Fruit fly (Drosophila melanogaster) whole organism, embryonic: ENCODE data around the gene opa.

Source experiments
- Abd-B ChIP-seq: fragments of 200-800 bp; sonication (Bioruptor generic); optimal IDR thresholded peaks from 2 replicates; lab custom pipeline; 2018; ENCODE audit warnings: missing biosample characterization, mild to moderate bottlenecking, missing genetic modification characterization, moderate library complexity
- Bdp1 ChIP-seq: fragments of 200-800 bp; sonication (Bioruptor generic); optimal IDR thresholded peaks from 3 replicates; lab custom pipeline; 2016; ENCODE audit warnings: missing biosample characterization, missing genetic modification characterization
- CG10147 ChIP-seq: fragments of 200-800 bp; sonication (Bioruptor generic); optimal IDR thresholded peaks from 2 replicates; lab custom pipeline; 2019; ENCODE audit warnings: missing biosample characterization, mild to moderate bottlenecking, missing genetic modification characterization, moderate library complexity
- CG10565 ChIP-seq: fragments of 200-800 bp; sonication (Bioruptor generic); optimal IDR thresholded peaks from 3 replicates; lab custom pipeline; 2016; ENCODE audit warnings: missing biosample characterization, mild to moderate bottlenecking, missing genetic modification characterization
- CG12104 ChIP-seq: fragments of 200-800 bp; sonication (Bioruptor generic); optimal IDR thresholded peaks from 3 replicates; lab custom pipeline; 2016; ENCODE audit warnings: missing biosample characterization, missing genetic modification characterization
- CG12299 ChIP-seq: fragments of 200-800 bp; sonication (Bioruptor generic); optimal IDR thresholded peaks from 2 replicates; lab custom pipeline; 2018; ENCODE audit warnings: missing biosample characterization, mild to moderate bottlenecking, missing genetic modification characterization
- CG12391 ChIP-seq: fragments of 200-800 bp; sonication (Bioruptor generic); optimal IDR thresholded peaks from 3 replicates; lab custom pipeline; 2018; ENCODE audit warnings: missing biosample characterization, mild to moderate bottlenecking, missing genetic modification characterization, moderate library complexity
- CG14441 ChIP-seq: fragments of 200-800 bp; sonication (Bioruptor generic); IDR thresholded peaks from 2 replicates; pipeline ENCODE4 v1.3.6; 2022; ENCODE audit warnings: missing biosample characterization, missing genetic modification characterization
- CG14667 ChIP-seq: fragments of 200-800 bp; sonication (Bioruptor generic); IDR thresholded peaks from 2 replicates; pipeline ENCODE4 v1.3.6; 2022; ENCODE audit warnings: missing biosample characterization, missing genetic modification characterization
- CG14710 ChIP-seq: fragments of 200-800 bp; sonication (Bioruptor generic); optimal IDR thresholded peaks from 3 replicates; lab custom pipeline; 2019; ENCODE audit warnings: missing biosample characterization, mild to moderate bottlenecking, missing genetic modification characterization, moderate library complexity
- CG1529 ChIP-seq: fragments of 200-800 bp; sonication (Bioruptor generic); optimal IDR thresholded peaks from 3 replicates; lab custom pipeline; 2018; ENCODE audit warnings: missing biosample characterization, missing genetic modification characterization
- CG17359 ChIP-seq: fragments of 200-800 bp; sonication (Bioruptor generic); optimal IDR thresholded peaks from 3 replicates; lab custom pipeline; 2018; ENCODE audit warnings: missing biosample characterization, mild to moderate bottlenecking, missing genetic modification characterization, moderate library complexity
- CG17568 ChIP-seq: fragments of 200-800 bp; sonication (Bioruptor generic); optimal IDR thresholded peaks from 2 replicates; lab custom pipeline; 2018; ENCODE audit warnings: missing biosample characterization, mild to moderate bottlenecking, missing genetic modification characterization, moderate library complexity
- CG17829 ChIP-seq: fragments of 200-800 bp; optimal IDR thresholded peaks from 2 replicates; lab custom pipeline; 2019; ENCODE audit warnings: missing biosample characterization, mild to moderate bottlenecking, missing genetic modification characterization, moderate library complexity
- CG1792 ChIP-seq: fragments of 200-800 bp; sonication (Bioruptor generic); optimal IDR thresholded peaks from 2 replicates; lab custom pipeline; 2016; ENCODE audit warnings: missing biosample characterization, missing genetic modification characterization
- CG18011 ChIP-seq: fragments of 200-800 bp; sonication (Bioruptor generic); optimal IDR thresholded peaks from 2 replicates; lab custom pipeline; 2017; ENCODE audit warnings: missing biosample characterization, missing genetic modification characterization, mild to moderate bottlenecking, moderate library complexity, missing genotype
- CG32767 ChIP-seq: fragments of 200-800 bp; sonication (Bioruptor generic); IDR thresholded peaks from 2 replicates; pipeline ENCODE4 v1.3.6; 2022; ENCODE audit warnings: missing biosample characterization, missing genetic modification characterization
- CG3407 ChIP-seq: fragments of 200-800 bp; sonication (Bioruptor generic); optimal IDR thresholded peaks from 2 replicates; lab custom pipeline; 2018; ENCODE audit warnings: missing biosample characterization, mild to moderate bottlenecking, missing genetic modification characterization
- CG4617 ChIP-seq: fragments of 200-800 bp; sonication (Bioruptor generic); optimal IDR thresholded peaks from 3 replicates; lab custom pipeline; 2016; ENCODE audit warnings: missing biosample characterization, missing genetic modification characterization, borderline replicate concordance
- CG7963 ChIP-seq: fragments of 200-800 bp; sonication (Bioruptor generic); IDR thresholded peaks from 3 replicates; pipeline ENCODE4 v1.3.6; 2022; ENCODE audit warnings: missing biosample characterization, missing genetic modification characterization; ENCODE audit not compliant: partially characterized antibody
- CG8478 ChIP-seq: fragments of >200 bp; optimal IDR thresholded peaks from 2 replicates; lab custom pipeline; 2018
- D19A ChIP-seq: fragments of 200-800 bp; optimal IDR thresholded peaks from 3 replicates; lab custom pipeline; 2019; ENCODE audit warnings: missing biosample characterization, mild to moderate bottlenecking, missing genetic modification characterization, moderate library complexity
- Dbx ChIP-seq: fragments of 200-800 bp; sonication (Bioruptor generic); IDR thresholded peaks from 3 replicates; pipeline ENCODE4 v1.3.6; 2022; ENCODE audit warnings: missing biosample characterization, missing genetic modification characterization
- Ets65A ChIP-seq: fragments of 200-800 bp; sonication (Bioruptor generic); peaks from one replicate; lab custom pipeline; 2016; ENCODE audit warnings: missing biosample characterization, missing genetic modification characterization
- H2.0 ChIP-seq: fragments of 200-800 bp; sonication (Bioruptor generic); IDR thresholded peaks from 2 replicates; pipeline ENCODE4 v1.3.6; 2022; ENCODE audit warnings: missing biosample characterization, missing genetic modification characterization
- HHEX ChIP-seq: fragments of 200-800 bp; sonication (Bioruptor generic); optimal IDR thresholded peaks from 3 replicates; lab custom pipeline; 2017; ENCODE audit warnings: missing biosample characterization, mild to moderate bottlenecking, missing genetic modification characterization, missing genetic modification reagents
- HLHmδ ChIP-seq: fragments of 200-800 bp; sonication (Bioruptor generic); optimal IDR thresholded peaks from 2 replicates; lab custom pipeline; 2018; ENCODE audit warnings: missing biosample characterization, mild to moderate bottlenecking, missing genetic modification characterization, moderate library complexity
- HmgD ChIP-seq: fragments of 200-800 bp; sonication (Bioruptor generic); optimal IDR thresholded peaks from 3 replicates; lab custom pipeline; 2016; ENCODE audit warnings: missing biosample characterization, missing genetic modification characterization
- Hr51 ChIP-seq, 2 experiments: fragments of 200-800 bp; sonication (Bioruptor generic); optimal IDR thresholded peaks; 2 replicates in 1 of 2; 3 replicates in 1 of 2; lab custom pipeline; 2016 to 2018; ENCODE audit warnings: missing biosample characterization in 2 of 2, missing genetic modification characterization in 2 of 2, mild to moderate bottlenecking in 1 of 2, moderate library complexity in 1 of 2
- Nf-YC ChIP-seq: fragments of 200-800 bp; optimal IDR thresholded peaks from 3 replicates; lab custom pipeline; 2019; ENCODE audit warnings: missing biosample characterization, mild to moderate bottlenecking, missing genetic modification characterization, moderate library complexity
- Optix ChIP-seq: fragments of 200-800 bp; sonication (Bioruptor generic); IDR thresholded peaks from 3 replicates; pipeline ENCODE4 v1.3.6; 2022; ENCODE audit warnings: missing biosample characterization, missing genetic modification characterization
- amos ChIP-seq: fragments of 200-800 bp; sonication (Bioruptor generic); IDR thresholded peaks from 2 replicates; pipeline ENCODE4 v1.3.6; 2022; ENCODE audit warnings: missing biosample characterization, missing genetic modification characterization; ENCODE audit not compliant: partially characterized antibody
- fd102C ChIP-seq: fragments of 200-800 bp; sonication (Bioruptor generic); optimal IDR thresholded peaks from 2 replicates; lab custom pipeline; 2018; ENCODE audit warnings: missing biosample characterization, mild to moderate bottlenecking, missing genetic modification characterization, moderate library complexity
- gce ChIP-seq: fragments of 200-800 bp; sonication (Bioruptor generic); IDR thresholded peaks from 3 replicates; pipeline ENCODE4 v1.3.6; 2022; ENCODE audit warnings: missing biosample characterization, missing genetic modification characterization
- hbn ChIP-seq: fragments of 200-800 bp; sonication (Bioruptor generic); IDR thresholded peaks from 2 replicates; pipeline ENCODE4 v1.3.6; 2022; ENCODE audit warnings: missing biosample characterization, missing genetic modification characterization; ENCODE audit not compliant: partially characterized antibody
- insv ChIP-seq, 2 experiments: fragments of 200-800 bp; sonication (Bioruptor generic); optimal IDR thresholded peaks; 3 replicates each; lab custom pipeline; 2016 to 2018; ENCODE audit warnings: missing biosample characterization in 2 of 2, missing genetic modification characterization in 2 of 2
- jigr1 ChIP-seq: fragments of 200-800 bp; sonication (Bioruptor generic); IDR thresholded peaks from 3 replicates; pipeline ENCODE4 v1.3.6; 2022; ENCODE audit warnings: missing biosample characterization, missing genetic modification characterization
- kni ChIP-seq: fragments of 200-800 bp; sonication (Bioruptor generic); optimal IDR thresholded peaks from 3 replicates; lab custom pipeline; 2017; ENCODE audit warnings: mild to moderate bottlenecking, missing biosample characterization, missing genetic modification reagents, missing genetic modification characterization
- lab ChIP-seq: fragments of 200-800 bp; sonication (Bioruptor generic); optimal IDR thresholded peaks from 3 replicates; lab custom pipeline; 2017; ENCODE audit warnings: missing biosample characterization, missing genetic modification characterization, mild to moderate bottlenecking, moderate library complexity, missing genetic modification reagents
- maf-S ChIP-seq: fragments of 200-800 bp; sonication (Bioruptor generic); optimal IDR thresholded peaks from 2 replicates; lab custom pipeline; 2016; ENCODE audit warnings: missing biosample characterization, missing genetic modification characterization
- mld ChIP-seq: fragments of 200-800 bp; sonication (Bioruptor generic); IDR thresholded peaks from 3 replicates; pipeline ENCODE4 v1.3.6; 2022; ENCODE audit warnings: missing biosample characterization, missing genetic modification characterization; ENCODE audit not compliant: partially characterized antibody
- nau ChIP-seq: fragments of 200-800 bp; sonication (Bioruptor generic); optimal IDR thresholded peaks from 3 replicates; lab custom pipeline; 2017; ENCODE audit warnings: missing biosample characterization, mild to moderate bottlenecking, missing genetic modification characterization, missing genetic modification reagents
- row ChIP-seq: fragments of 200-800 bp; sonication (Bioruptor generic); IDR thresholded peaks from 3 replicates; pipeline ENCODE4 v1.3.6; 2022; ENCODE audit warnings: missing biosample characterization, missing genetic modification characterization
- sens ChIP-seq: fragments of 200-800 bp; sonication (Bioruptor generic); peaks from one replicate; lab custom pipeline; 2016; ENCODE audit warnings: missing biosample characterization, missing genetic modification characterization
- sob ChIP-seq: fragments of 200-800 bp; sonication (Bioruptor generic); IDR thresholded peaks from 2 replicates; pipeline ENCODE4 v1.3.6; 2022; ENCODE audit warnings: missing biosample characterization, missing genetic modification characterization
- tio ChIP-seq: fragments of 200-800 bp; sonication (Bioruptor generic); optimal IDR thresholded peaks from 2 replicates; lab custom pipeline; 2017; ENCODE audit warnings: missing biosample characterization, missing genetic modification characterization, inconsistent platforms
- trem ChIP-seq: fragments of 200-800 bp; optimal IDR thresholded peaks from 3 replicates; lab custom pipeline; 2019; ENCODE audit warnings: missing biosample characterization, mild to moderate bottlenecking, missing genetic modification characterization, moderate library complexity
- tup ChIP-seq: fragments of 200-800 bp; sonication (Bioruptor generic); optimal IDR thresholded peaks from 2 replicates; lab custom pipeline; 2016; ENCODE audit warnings: missing biosample characterization, mild to moderate bottlenecking, missing genetic modification characterization, moderate library complexity
- zen ChIP-seq: fragments of 200-800 bp; sonication (Bioruptor generic); optimal IDR thresholded peaks from 3 replicates; lab custom pipeline; 2018; ENCODE audit warnings: missing biosample characterization, mild to moderate bottlenecking, missing genetic modification characterization, moderate library complexity
- zfh2 ChIP-seq: fragments of 200-800 bp; sonication (Bioruptor generic); optimal IDR thresholded peaks from 2 replicates; lab custom pipeline; 2016; ENCODE audit warnings: missing biosample characterization, missing genetic modification characterization

Gene opa

DNA sequence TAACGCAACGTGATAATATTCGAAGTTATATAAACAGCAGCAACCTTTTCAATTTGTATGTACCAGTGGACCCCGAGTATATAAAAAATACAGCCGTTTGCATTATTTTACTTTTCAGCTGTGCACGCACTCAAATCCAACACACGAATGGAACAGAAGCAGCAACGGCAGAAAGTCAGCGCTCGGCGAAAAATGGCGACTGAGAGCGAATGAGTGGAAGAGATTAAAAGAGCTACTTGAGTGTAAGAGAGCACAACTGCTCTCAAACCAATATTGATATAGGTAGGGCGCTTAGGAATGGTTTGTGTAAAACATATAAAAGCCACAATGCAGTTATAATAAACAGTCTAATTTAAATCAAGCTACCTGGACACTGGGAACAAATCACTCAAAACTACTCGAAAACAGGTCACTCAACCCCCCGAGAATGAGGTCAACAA lies 46.3 kb upstream of the opa start (continued):
- TF ChIP-seq CG14710 (tag; lab: Kevin White, UChicago) (peak; percentile 52), zen (tag; lab: Kevin White, UChicago) (no peak), CG10565 (GFP tag; lab: Kevin White, UChicago) (peak; percentile 30), CG12299 (tag; lab: Kevin White, UChicago) (peak; percentile 76), jigr1 (GFP tag; lab: Robert Waterston, UW) (no peak), Nf-YC (tag; lab: Kevin White, UChicago) (peak; percentile 29), kni (GFP tag; lab: Kevin White, UChicago) (peak; percentile 78), CG17829 (tag; lab: Kevin White, UChicago) (peak; percentile 35), CG4617 (no peak), HmgD (GFP tag; lab: Kevin White, UChicago) (peak; percentile 14), tup (GFP tag; lab: Kevin White, UChicago) (peak; percentile 13), CG17359 (peak; percentile 78), CG3407 (GFP tag; lab: Kevin White, UChicago) (peak; percentile 91), sens (peak; percentile 96), H2.0 (GFP tag; lab: Robert Waterston, UW) (no peak), CG17568 (GFP tag; lab: Kevin White, UChicago) (peak; percentile 90), fd102C (peak; percentile 80), insv (GFP tag; optimal IDR thresholded peaks at IDR 0.05; lab: Kevin White, UChicago) (peak in 1 of 2 experiments; percentile 39), lab (GFP tag; lab: Kevin White, UChicago) (peak; percentile 88), maf-S (GFP tag; lab: Kevin White, UChicago) (peak; percentile 70), zfh2 (GFP tag; lab: Kevin White, UChicago) (no peak), mld (GFP tag; lab: Robert Waterston, UW) (no peak), CG18011 (no peak), CG12104 (GFP tag; lab: Kevin White, UChicago) (peak; percentile 47), CG10147 (GFP tag; lab: Kevin White, UChicago) (peak; percentile 10), nau (GFP tag; lab: Kevin White, UChicago) (peak; percentile 91), CG14441 (GFP tag; lab: Robert Waterston, UW) (0 out of 2 replicates have a peak, but pooled peaks have one; percentile 18), CG12391 (tag; lab: Kevin White, UChicago) (peak; percentile 2), CG7963 (no peak), amos (GFP tag; lab: Robert Waterston, UW) (no peak; the same call in 1 of the 2 replicates), Ets65A (GFP tag; lab: Kevin White, UChicago) (no peak), hbn (GFP tag; lab: Robert Waterston, UW) (no peak), CG1792 (GFP tag; lab: Kevin White, UChicago) (peak; percentile 82), D19A (tag; lab: Kevin White, UChicago) (peak; percentile 35), CG1529 (GFP tag; lab: Kevin White, UChicago) (peak; percentile 70), trem (tag; lab: Kevin White, UChicago) (peak; percentile 13), HHEX (GFP tag; lab: Kevin White, UChicago) (peak; percentile 80), tio (no peak), sob (no peak), Abd-B (GFP tag; lab: Kevin White, UChicago) (no peak), Hr51 (GFP tag; optimal IDR thresholded peaks at IDR 0.05; lab: Kevin White, UChicago) (peak; percentile 11 to 73), Optix (no peak), HLHmδ (GFP tag; lab: Kevin White, UChicago) (peak; percentile 82), CG32767 (no peak), Dbx (GFP tag; lab: Robert Waterston, UW) (peak; percentile 52; the same call in 1 of the 3 replicates), CG14667 (GFP tag; lab: Robert Waterston, UW) (no peak), gce (GFP tag; lab: Robert Waterston, UW) (no peak), CG8478 (lab: Kevin White, UChicago) (no peak), row (GFP tag; lab: Robert Waterston, UW) (no peak; the same call in 2 of the 3 replicates), Bdp1 (GFP tag; lab: Kevin White, UChicago) (peak; percentile 48)
